Worm (Caenorhabditis elegans): ENCODE results near the gene T05B4.8.

ce11 chrV:4164504-4164959 is 48.6 kb upstream of the T05B4.8 start, which contains the start of gene Y45G5AM.3:
- TF ChIP-seq ama-1 (optimal IDR thresholded peaks at IDR 0.05) (no peak), blmp-1 (tag; optimal IDR thresholded peaks at IDR 0.05; ENCODE audit: insufficient read depth) (no peak), nhr-237 (tag; optimal IDR thresholded peaks at IDR 0.05) (no peak), aly-2 (tag; optimal IDR thresholded peaks at IDR 0.05) (no peak), lin-39 (tag; optimal IDR thresholded peaks at IDR 0.05) (no peak), nhr-6 (tag; optimal IDR thresholded peaks at IDR 0.05) (no peak), crh-2 (tag; optimal IDR thresholded peaks at IDR 0.05) (no peak), unc-39 (tag; optimal IDR thresholded peaks at IDR 0.05) (no peak), nhr-11 (tag; optimal IDR thresholded peaks at IDR 0.05) (no peak), dmd-4 (tag; optimal IDR thresholded peaks at IDR 0.05) (no peak), ztf-4 (tag; optimal IDR thresholded peaks at IDR 0.05) (no peak), F13H6.1 (tag; optimal IDR thresholded peaks at IDR 0.05) (no peak)
